Fruit fly (Drosophila melanogaster): Measurements from ENCODE around the gene Cpr62Bc.

The Cpr62Bc gene

dm6 chr3L:1876215-1876625 lies 34.3 kb upstream of the Cpr62Bc start, which contains the start of gene dre4:
dre4 (minus strand) TSS chr3L:1876312.
- TF ChIP-seq Sox102F (GFP tag; optimal IDR thresholded peaks at IDR 0.05): peak; percentile 59
- no peak for TF ChIP-seq acj6 (GFP tag; optimal IDR thresholded peaks at IDR 0.05)
- peak; percentile 68 for TF ChIP-seq Hr4 (GFP tag; optimal IDR thresholded peaks at IDR 0.05)
- peak; percentile 71 for TF ChIP-seq cyc (GFP tag; optimal IDR thresholded peaks at IDR 0.05)
- TF ChIP-seq CG9139 (GFP tag; optimal IDR thresholded peaks at IDR 0.05): no peak
- TF ChIP-seq lz (GFP tag; optimal IDR thresholded peaks at IDR 0.05): peak; percentile 59
- peak; percentile 7 for TF ChIP-seq CG11902 (GFP tag; optimal IDR thresholded peaks at IDR 0.05)
- peak; percentile 6 for TF ChIP-seq CG11762 (GFP tag; optimal IDR thresholded peaks at IDR 0.05; ENCODE audit: insufficient read depth)
- TF ChIP-seq Gug (GFP tag; IDR thresholded peaks at IDR 0.05): peak; percentile 22; the same call in 1 of the 2 replicates
- peak; percentile 76 for TF ChIP-seq CG15336 (GFP tag; IDR thresholded peaks at IDR 0.05)
- peak; percentile 31 for TF ChIP-seq Lpt (GFP tag; optimal IDR thresholded peaks at IDR 0.05)
- TF ChIP-seq net (GFP tag; optimal IDR thresholded peaks at IDR 0.05): peak; percentile 46
- TF ChIP-seq eg (GFP tag; IDR thresholded peaks at IDR 0.05): peak; percentile 86
- peak; percentile 80 for TF ChIP-seq Eip78C (GFP tag)
- peak; percentile 69 for TF ChIP-seq esn (GFP tag; optimal IDR thresholded peaks at IDR 0.05)
- TF ChIP-seq svp (GFP tag): no peak
- TF ChIP-seq CG16779 (tag; optimal IDR thresholded peaks at IDR 0.05): peak; percentile 19
- TF ChIP-seq Eip75B (GFP tag; optimal IDR thresholded peaks at IDR 0.05): no peak
- TF ChIP-seq achi (GFP tag; optimal IDR thresholded peaks at IDR 0.05): peak; percentile 83
- TF ChIP-seq Sox14 (GFP tag; optimal IDR thresholded peaks at IDR 0.05): peak; percentile 75
- no peak for TF ChIP-seq CG6808 (GFP tag; optimal IDR thresholded peaks at IDR 0.05)
- TF ChIP-seq Sox15 (GFP tag; optimal IDR thresholded peaks at IDR 0.05): peak; percentile 26
- peak; percentile 51 for TF ChIP-seq CG3032 (tag; optimal IDR thresholded peaks at IDR 0.05)
- no peak for TF ChIP-seq CG6854 (GFP tag; optimal IDR thresholded peaks at IDR 0.05)
- TF ChIP-seq CG10669 (GFP tag; optimal IDR thresholded peaks at IDR 0.05): no peak
- peak; percentile 54 for TF ChIP-seq Hr39 (GFP tag; optimal IDR thresholded peaks at IDR 0.05)
- TF ChIP-seq CG8119 (GFP tag; IDR thresholded peaks at IDR 0.05): peak; percentile 78
- peak; percentile 45 for TF ChIP-seq dsx (GFP tag; optimal IDR thresholded peaks at IDR 0.05; ENCODE audit: poor library complexity, severe bottlenecking)
- TF ChIP-seq Hr38 (GFP tag; optimal IDR thresholded peaks at IDR 0.05): no peak
- peak in 1 of 2 experiments; percentile 22 for TF ChIP-seq salr (GFP tag; optimal IDR thresholded peaks at IDR 0.05)
- TF ChIP-seq Met (GFP tag; optimal IDR thresholded peaks at IDR 0.05): no peak
- TF ChIP-seq Eip93F (GFP tag; optimal IDR thresholded peaks at IDR 0.05): no peak
- TF ChIP-seq CG34406 (GFP tag; optimal IDR thresholded peaks at IDR 0.05): peak; percentile 42
- TF ChIP-seq pdm3 (GFP tag; optimal IDR thresholded peaks at IDR 0.05): no peak
- TF ChIP-seq CG6792 (GFP tag; optimal IDR thresholded peaks at IDR 0.05): peak; percentile 58
- TF ChIP-seq Ets96B (tag; optimal IDR thresholded peaks at IDR 0.05): peak; percentile 68
- TF ChIP-seq fd85E (GFP tag; optimal IDR thresholded peaks at IDR 0.05): no peak
- peak; percentile 52 for TF ChIP-seq CG7368 (GFP tag; optimal IDR thresholded peaks at IDR 0.05)
- peak; percentile 62 for TF ChIP-seq CG6276 (GFP tag; optimal IDR thresholded peaks at IDR 0.05)
- peak; percentile 42; the same call in 1 of the 2 replicates for TF ChIP-seq CG11294 (GFP tag; IDR thresholded peaks at IDR 0.05)
- peak; percentile 100 for TF ChIP-seq CG1621 (tag; optimal IDR thresholded peaks at IDR 0.05)
- TF ChIP-seq dac (GFP tag; optimal IDR thresholded peaks at IDR 0.05): no peak
- TF ChIP-seq CG6163 (GFP tag; IDR thresholded peaks at IDR 0.05): peak; percentile 66; the same call in 1 of the 3 replicates
- TF ChIP-seq Smox (GFP tag; optimal IDR thresholded peaks at IDR 0.05): no peak
- no peak for TF ChIP-seq fkh (GFP tag; optimal IDR thresholded peaks at IDR 0.05)
- TF ChIP-seq OdsH (GFP tag; optimal IDR thresholded peaks at IDR 0.05): no peak
- TF ChIP-seq CG31627 (GFP tag; optimal IDR thresholded peaks at IDR 0.05): peak; percentile 52
- no peak for TF ChIP-seq ss (GFP tag; optimal IDR thresholded peaks at IDR 0.05)
- peak; percentile 35 for TF ChIP-seq Ets21C (GFP tag; optimal IDR thresholded peaks at IDR 0.05)
- TF ChIP-seq CG3919 (GFP tag; optimal IDR thresholded peaks at IDR 0.05): no peak
- peak; percentile 60 for TF ChIP-seq CG32006 (GFP tag; optimal IDR thresholded peaks at IDR 0.05)
- no peak for TF ChIP-seq CG10631 (GFP tag; optimal IDR thresholded peaks at IDR 0.05)
- peak; percentile 40 for TF ChIP-seq spab (GFP tag; optimal IDR thresholded peaks at IDR 0.05)

Measured in whole organism, prepupa.